Fruit fly (Drosophila melanogaster) whole organism, wandering third instar larva: Measurements from ENCODE around the gene Oatp33Ea.

Experiments used
- Hr83 ChIP-seq: fragments of 200-300 bp; sonication (Bioruptor generic); optimal IDR thresholded peaks from 2 replicates; lab custom pipeline; 2016; ENCODE audit warnings: missing biosample characterization, mild to moderate bottlenecking, missing genetic modification characterization, moderate library complexity; ENCODE audit not compliant: poor library complexity, severe bottlenecking
- Mio ChIP-seq: sonication (Bioruptor generic); optimal IDR thresholded peaks from 2 replicates; lab custom pipeline; 2016; ENCODE audit warnings: missing biosample characterization, missing genetic modification characterization
- dsf ChIP-seq: sonication (Bioruptor generic); optimal IDR thresholded peaks from 2 replicates; lab custom pipeline; 2016; ENCODE audit warnings: missing biosample characterization, missing genetic modification characterization, borderline replicate concordance
- fru ChIP-seq: fragments of 200-800 bp; sonication (Bioruptor generic); optimal IDR thresholded peaks from 3 replicates; lab custom pipeline; 2016; ENCODE audit warnings: missing biosample characterization, mild to moderate bottlenecking, missing genetic modification characterization
- h ChIP-seq: fragments of 200-800 bp; sonication (Bioruptor generic); optimal IDR thresholded peaks from 3 replicates; lab custom pipeline; 2016; ENCODE audit warnings: missing biosample characterization, mild to moderate bottlenecking, missing genetic modification characterization
- pan ChIP-seq: fragments of >200 bp; optimal IDR thresholded peaks from 2 replicates; lab custom pipeline; 2017
- psq ChIP-seq: fragments of 200-800 bp; sonication (Bioruptor generic); optimal IDR thresholded peaks from 3 replicates; lab custom pipeline; 2017; ENCODE audit warnings: missing biosample characterization, mild to moderate bottlenecking, missing genetic modification characterization, moderate library complexity

dm6 chr2L:12435428-12435827 is 10.3 kb downstream of the Oatp33Ea start:
- TF ChIP-seq pan (lab: Kevin White, UChicago) (no peak), Mio (GFP tag; lab: Kevin White, UChicago) (no peak), fru (GFP tag; lab: Kevin White, UChicago) (no peak), h (GFP tag; lab: Kevin White, UChicago) (no peak), Hr83 (GFP tag; lab: Kevin White, UChicago) (no peak), psq (no peak), dsf (no peak)
